Fruit fly (Drosophila melanogaster) whole organism, embryonic: ENCODE measurements around the gene CG14644.

Experiments used
- Awh ChIP-seq: fragments of 200-800 bp; sonication (Bioruptor generic); IDR thresholded peaks from 2 replicates; pipeline ENCODE4, ENCODE4 v1.3.6; 2022; ENCODE audit warnings: missing biosample characterization, missing genetic modification characterization
- Bteb2 ChIP-seq: fragments of 200-800 bp; sonication (Bioruptor generic); optimal IDR thresholded peaks from 2 replicates; lab custom pipeline; 2016; ENCODE audit warnings: missing biosample characterization, missing genetic modification characterization
- CG10267 ChIP-seq: fragments of 200-800 bp; sonication (Bioruptor generic); optimal IDR thresholded peaks from 2 replicates; lab custom pipeline; 2018; ENCODE audit warnings: missing biosample characterization, mild to moderate bottlenecking, missing genetic modification characterization, moderate library complexity
- CG10321 ChIP-seq: fragments of 200-800 bp; sonication (Bioruptor generic); IDR thresholded peaks from 2 replicates; pipeline ENCODE4 v1.3.6; 2022; ENCODE audit warnings: missing biosample characterization, missing genetic modification characterization
- CG10462 ChIP-seq: fragments of 200-800 bp; sonication (Bioruptor generic); optimal IDR thresholded peaks from 2 replicates; lab custom pipeline; 2016; ENCODE audit warnings: missing biosample characterization, missing genetic modification characterization
- CG11560 ChIP-seq: fragments of 200-800 bp; sonication (Bioruptor generic); IDR thresholded peaks from 3 replicates; pipeline ENCODE4 v1.3.6; 2022; ENCODE audit warnings: missing biosample characterization, missing genetic modification characterization
- CG11723 ChIP-seq: fragments of 200-800 bp; sonication (Bioruptor generic); optimal IDR thresholded peaks from 2 replicates; lab custom pipeline; 2017; ENCODE audit warnings: missing biosample characterization, mild to moderate bottlenecking, missing genetic modification characterization
- CG15514 ChIP-seq: fragments of 200-800 bp; sonication (Bioruptor generic); optimal IDR thresholded peaks from 3 replicates; lab custom pipeline; 2017; ENCODE audit warnings: missing biosample characterization, missing genetic modification characterization, mild to moderate bottlenecking, moderate library complexity, missing genetic modification reagents
- CG16813 ChIP-seq: fragments of 200-800 bp; sonication (Bioruptor generic); IDR thresholded peaks from 3 replicates; pipeline ENCODE4 v1.3.6; 2022; ENCODE audit warnings: missing biosample characterization, missing genetic modification characterization; ENCODE audit not compliant: partially characterized antibody
- CG16863 ChIP-seq: fragments of 200-800 bp; sonication (Bioruptor generic); optimal IDR thresholded peaks from 3 replicates; lab custom pipeline; 2016; ENCODE audit warnings: missing biosample characterization, missing genetic modification characterization
- CG17912 ChIP-seq: fragments of 200-800 bp; sonication (Bioruptor generic); optimal IDR thresholded peaks from 2 replicates; lab custom pipeline; 2018; ENCODE audit warnings: missing biosample characterization, mild to moderate bottlenecking, missing genetic modification characterization
- CG18011 ChIP-seq: fragments of 200-800 bp; sonication (Bioruptor generic); optimal IDR thresholded peaks from 2 replicates; lab custom pipeline; 2017; ENCODE audit warnings: missing biosample characterization, missing genetic modification characterization, mild to moderate bottlenecking, moderate library complexity, missing genotype
- CG30020 ChIP-seq: fragments of 200-800 bp; optimal IDR thresholded peaks from 2 replicates; lab custom pipeline; 2019; ENCODE audit warnings: missing biosample characterization, mild to moderate bottlenecking, missing genetic modification characterization, moderate library complexity
- CG6654 ChIP-seq: fragments of 200-800 bp; sonication (Bioruptor generic); optimal IDR thresholded peaks from 2 replicates; lab custom pipeline; 2017; ENCODE audit warnings: missing biosample characterization, mild to moderate bottlenecking, missing genetic modification characterization
- CG6683 ChIP-seq: fragments of 200-800 bp; sonication (Bioruptor generic); optimal IDR thresholded peaks from 2 replicates; lab custom pipeline; 2017; ENCODE audit warnings: missing biosample characterization, mild to moderate bottlenecking, missing genetic modification characterization, missing genetic modification reagents
- CG8089 ChIP-seq: fragments of 200-800 bp; sonication (Bioruptor generic); optimal IDR thresholded peaks from 3 replicates; lab custom pipeline; 2016; ENCODE audit warnings: missing biosample characterization, missing genetic modification characterization
- CG9609 ChIP-seq: fragments of 200-800 bp; sonication (Bioruptor generic); optimal IDR thresholded peaks from 3 replicates; lab custom pipeline; 2016; ENCODE audit warnings: missing biosample characterization, missing genetic modification characterization
- CrebB ChIP-seq: fragments of 200-800 bp; sonication (Bioruptor generic); optimal IDR thresholded peaks from 3 replicates; lab custom pipeline; 2018; ENCODE audit warnings: missing biosample characterization, mild to moderate bottlenecking, missing genetic modification characterization
- Eip74EF ChIP-seq, 2 experiments: fragments of 200-800 bp in 1 of 2; fragments of >200 bp in 1 of 2; sonication (Bioruptor generic) in 1 of 2; optimal IDR thresholded peaks; 2 replicates each; lab custom pipeline; 2017 to 2019; ENCODE audit warnings: missing biosample characterization in 2 of 2, missing genetic modification characterization in 2 of 2, mild to moderate bottlenecking in 1 of 2, moderate library complexity in 1 of 2
- HmgZ ChIP-seq: fragments of 200-800 bp; sonication (Bioruptor generic); optimal IDR thresholded peaks from 2 replicates; lab custom pipeline; 2018; ENCODE audit warnings: missing biosample characterization, mild to moderate bottlenecking, missing genetic modification characterization
- Hr39 ChIP-seq: fragments of >200 bp; optimal IDR thresholded peaks from 2 replicates; lab custom pipeline; 2017
- Hsf ChIP-seq: fragments of 200-800 bp; sonication (Bioruptor generic); optimal IDR thresholded peaks from 3 replicates; lab custom pipeline; 2016; ENCODE audit warnings: missing biosample characterization, missing genetic modification characterization
- Lhr ChIP-seq: fragments of 200-800 bp; sonication (Bioruptor generic); optimal IDR thresholded peaks from 3 replicates; lab custom pipeline; 2017; ENCODE audit warnings: mild to moderate bottlenecking, missing biosample characterization, missing genetic modification reagents, missing genetic modification characterization
- Lim3 ChIP-seq: fragments of 200-800 bp; sonication (Bioruptor generic); IDR thresholded peaks from 2 replicates; pipeline ENCODE4 v1.3.6; 2022; ENCODE audit warnings: missing biosample characterization, missing genetic modification characterization
- Meics ChIP-seq: fragments of 200-800 bp; sonication (Bioruptor generic); optimal IDR thresholded peaks from 2 replicates; lab custom pipeline; 2017; ENCODE audit warnings: missing biosample characterization, mild to moderate bottlenecking, missing genetic modification characterization
- NK7.1 ChIP-seq: fragments of 200-800 bp; sonication (Bioruptor generic); optimal IDR thresholded peaks from 3 replicates; lab custom pipeline; 2016; ENCODE audit warnings: missing biosample characterization, missing genetic modification characterization
- Neu2 ChIP-seq: fragments of 200-800 bp; sonication (Bioruptor generic); optimal IDR thresholded peaks from 3 replicates; lab custom pipeline; 2016; ENCODE audit warnings: missing biosample characterization, missing genetic modification characterization, borderline replicate concordance
- Scr ChIP-seq: fragments of 200-800 bp; sonication (Bioruptor generic); IDR thresholded peaks from 2 replicates; pipeline ENCODE4 v1.3.6; 2022; ENCODE audit warnings: missing biosample characterization, missing genetic modification characterization; ENCODE audit not compliant: partially characterized antibody
- Side ChIP-seq: fragments of 200-800 bp; sonication (Bioruptor generic); optimal IDR thresholded peaks from 2 replicates; lab custom pipeline; 2016; ENCODE audit warnings: missing biosample characterization, missing genetic modification characterization
- Sin3A ChIP-seq: fragments of >200 bp; optimal IDR thresholded peaks from 2 replicates; lab custom pipeline; 2018
- Spps ChIP-seq: fragments of 200-800 bp; sonication (Bioruptor generic); optimal IDR thresholded peaks from 2 replicates; lab custom pipeline; 2018; ENCODE audit warnings: missing biosample characterization, mild to moderate bottlenecking, missing genetic modification characterization
- Sry-β ChIP-seq: fragments of 200-800 bp; sonication (Bioruptor generic); optimal IDR thresholded peaks from 2 replicates; lab custom pipeline; 2018; ENCODE audit warnings: missing biosample characterization, mild to moderate bottlenecking, missing genetic modification characterization, moderate library complexity
- Trl ChIP-seq, 3 experiments: fragments of >200 bp in 2 of 3; fragments of 200-800 bp in 1 of 3; sonication (Bioruptor generic) in 1 of 3; optimal IDR thresholded peaks; 2 replicates in 1 of 3; 3 replicates in 2 of 3; lab custom pipeline; 2016 to 2017; ENCODE audit warnings: missing biosample characterization in 1 of 3, missing genetic modification characterization in 1 of 3
- bowl ChIP-seq: fragments of 200-800 bp; sonication (Bioruptor generic); IDR thresholded peaks from 2 replicates; pipeline ENCODE4 v1.3.6; 2022; ENCODE audit warnings: missing biosample characterization, missing genetic modification characterization
- caup ChIP-seq: fragments of 200-800 bp; sonication (Bioruptor generic); optimal IDR thresholded peaks from 3 replicates; lab custom pipeline; 2017; ENCODE audit warnings: missing biosample characterization, mild to moderate bottlenecking, missing genetic modification characterization, moderate library complexity; ENCODE audit not compliant: severe bottlenecking
- dysf ChIP-seq: fragments of 200-800 bp; sonication (Bioruptor generic); IDR thresholded peaks from 3 replicates; pipeline ENCODE4 v1.3.6; 2022; ENCODE audit warnings: missing biosample characterization, missing genetic modification characterization
- emc ChIP-seq: fragments of 200-800 bp; sonication (Bioruptor generic); optimal IDR thresholded peaks from 2 replicates; lab custom pipeline; 2016; ENCODE audit warnings: missing biosample characterization, missing genetic modification characterization
- en ChIP-seq: fragments of 200-800 bp; sonication (Bioruptor generic); optimal IDR thresholded peaks from 2 replicates; lab custom pipeline; 2016; ENCODE audit warnings: missing biosample characterization, missing genetic modification characterization
- fd64A ChIP-seq: fragments of 200-800 bp; sonication (Bioruptor generic); optimal IDR thresholded peaks from 3 replicates; lab custom pipeline; 2018; ENCODE audit warnings: missing biosample characterization, mild to moderate bottlenecking, missing genetic modification characterization
- hkb ChIP-seq, 2 experiments: fragments of 200-800 bp in 1 of 2; fragments of >200 bp in 1 of 2; sonication (Bioruptor generic) in 1 of 2; IDR thresholded peaks in 1 of 2; optimal IDR thresholded peaks in 1 of 2; 2 replicates each; pipeline versions ENCODE4 v1.3.6 to Lab custom; 2017 to 2022; ENCODE audit warnings: missing biosample characterization in 1 of 2, missing genetic modification characterization in 1 of 2
- kah ChIP-seq: fragments of 200-800 bp; sonication (Bioruptor generic); optimal IDR thresholded peaks from 2 replicates; lab custom pipeline; 2018; ENCODE audit warnings: missing biosample characterization, mild to moderate bottlenecking, missing genetic modification characterization
- otp ChIP-seq: fragments of 200-800 bp; sonication (Bioruptor generic); IDR thresholded peaks from 3 replicates; pipeline ENCODE4, ENCODE4 v1.3.6; 2022; ENCODE audit warnings: missing biosample characterization, missing genetic modification characterization
- pan ChIP-seq, 4 experiments: fragments of >200 bp in 3 of 4; fragments of 200-800 bp in 1 of 4; sonication (Bioruptor generic) in 1 of 4; optimal IDR thresholded peaks in 3 of 4; IDR thresholded peaks in 1 of 4; 2 replicates each; pipeline versions ENCODE4 v1.3.6 to Lab custom; 2017 to 2022; ENCODE audit warnings: missing biosample characterization in 2 of 4, missing genetic modification characterization in 2 of 4, mixed read lengths in 1 of 4
- repo ChIP-seq: fragments of 200-800 bp; sonication (Bioruptor generic); optimal IDR thresholded peaks from 2 replicates; lab custom pipeline; 2016; ENCODE audit warnings: missing biosample characterization, missing genetic modification characterization
- sc ChIP-seq, 3 experiments: fragments of >200 bp in 2 of 3; fragments of 200-800 bp in 1 of 3; sonication (Bioruptor generic) in 1 of 3; optimal IDR thresholded peaks; 2 replicates in 2 of 3; 3 replicates in 1 of 3; lab custom pipeline; 2017; ENCODE audit warnings: mild to moderate bottlenecking in 1 of 3, missing biosample characterization in 1 of 3, missing genetic modification characterization in 1 of 3, missing genetic modification reagents in 1 of 3
- stwl ChIP-seq: fragments of 200-800 bp; sonication (Bioruptor generic); optimal IDR thresholded peaks from 3 replicates; lab custom pipeline; 2018; ENCODE audit warnings: missing biosample characterization, mild to moderate bottlenecking, missing genetic modification characterization, moderate library complexity
- z ChIP-seq: fragments of 200-800 bp; sonication (Bioruptor generic); IDR thresholded peaks from 3 replicates; pipeline ENCODE4 v1.3.6; 2022; ENCODE audit warnings: missing biosample characterization, missing genetic modification characterization
- zen ChIP-seq: fragments of 200-800 bp; sonication (Bioruptor generic); optimal IDR thresholded peaks from 3 replicates; lab custom pipeline; 2018; ENCODE audit warnings: missing biosample characterization, mild to moderate bottlenecking, missing genetic modification characterization, moderate library complexity

CG14644 gene

DNA sequence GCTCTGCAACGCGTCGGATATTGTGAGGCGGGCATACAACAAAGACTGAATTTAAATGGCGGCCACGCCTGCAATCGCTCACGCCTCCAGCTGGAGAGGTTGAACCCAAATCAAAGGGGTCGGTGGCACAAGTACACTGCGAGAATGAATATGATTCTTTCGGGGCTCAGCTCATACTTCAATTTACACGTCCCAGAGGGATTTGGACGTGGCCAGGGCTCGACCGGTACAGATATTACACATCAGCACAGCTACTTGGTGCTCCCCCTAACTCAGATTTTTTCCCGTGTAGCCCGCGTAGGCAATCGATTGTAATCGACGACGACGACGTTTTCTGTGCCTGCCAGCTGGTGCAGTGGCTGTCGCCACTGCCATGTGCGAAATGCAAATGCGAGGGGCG lies 38.8 kb downstream of the CG14644 start (continued):
- TF ChIP-seq sc (optimal IDR thresholded peaks at IDR 0.05; lab: Kevin White, UChicago), result no peak
- TF ChIP-seq sc (GFP tag; optimal IDR thresholded peaks at IDR 0.05; lab: Kevin White, UChicago), result peak; percentile 65
- TF ChIP-seq CG8089 (GFP tag; lab: Kevin White, UChicago), result peak; percentile 77
- TF ChIP-seq Eip74EF (GFP tag; optimal IDR thresholded peaks at IDR 0.05; lab: Kevin White, UChicago), result peak in 1 of 2 experiments; percentile 53
- peak; percentile 8 for TF ChIP-seq CG10462 (GFP tag; lab: Kevin White, UChicago)
- peak; percentile 74 for TF ChIP-seq CG16863
- TF ChIP-seq CG9609 (GFP tag; lab: Kevin White, UChicago), result peak; percentile 70
- TF ChIP-seq CG18011 (GFP tag; lab: Kevin White, UChicago), result peak; percentile 18
- peak; percentile 66 for TF ChIP-seq CG10321 (GFP tag; lab: Robert Waterston, UW)
- TF ChIP-seq CG16813 (GFP tag; lab: Robert Waterston, UW), result no peak
- peak; percentile 29 for TF ChIP-seq emc (GFP tag; lab: Kevin White, UChicago)
- TF ChIP-seq Spps (tag; lab: Kevin White, UChicago), result peak; percentile 3
- peak; percentile 68; the same call in 2 of the 3 replicates for TF ChIP-seq CG11560 (tag; lab: Robert Waterston, UW)
- TF ChIP-seq Hsf (GFP tag; lab: Kevin White, UChicago), result peak; percentile 71
- TF ChIP-seq fd64A (GFP tag; lab: Kevin White, UChicago), result peak; percentile 35
- TF ChIP-seq Sry-β (GFP tag; lab: Kevin White, UChicago), result no peak
- TF ChIP-seq Lim3 (GFP tag; lab: Robert Waterston, UW), result peak; percentile 53; the same call in 1 of the 2 replicates
- peak; percentile 91 for TF ChIP-seq dysf (GFP tag; lab: Robert Waterston, UW)
- no peak for TF ChIP-seq Sin3A (lab: Kevin White, UChicago)
- TF ChIP-seq stwl, result no peak
- peak; percentile 90 for TF ChIP-seq Awh (GFP tag; lab: Robert Waterston, UW)
- TF ChIP-seq z, result 0 out of 3 replicates have a peak, but pooled peaks have one; percentile 51
- peak; percentile 83 for TF ChIP-seq otp
- TF ChIP-seq Side (GFP tag; lab: Kevin White, UChicago), result peak; percentile 69
- peak; percentile 26 for TF ChIP-seq CG10267 (tag; lab: Kevin White, UChicago)
- TF ChIP-seq CG30020, result no peak
- TF ChIP-seq CG6654, result peak; percentile 55
- peak; percentile 48 for TF ChIP-seq CG15514 (GFP tag; lab: Kevin White, UChicago)
- no peak for TF ChIP-seq Hr39
- TF ChIP-seq bowl (GFP tag; lab: Robert Waterston, UW), result peak; percentile 64; the same call in 1 of the 2 replicates
- TF ChIP-seq en, result peak; percentile 46
- peak; percentile 45 for TF ChIP-seq HmgZ
- TF ChIP-seq CrebB (tag; lab: Kevin White, UChicago), result peak; percentile 51
- no peak for TF ChIP-seq pan (optimal IDR thresholded peaks at IDR 0.05; lab: Kevin White, UChicago)
- TF ChIP-seq pan (GFP tag; optimal IDR thresholded peaks at IDR 0.05 in 1 of 2, IDR thresholded peaks at IDR 0.05 in 1 of 2), result peak in 1 of 2 experiments; percentile 92
- TF ChIP-seq kah (GFP tag; lab: Kevin White, UChicago), result peak; percentile 56
- TF ChIP-seq hkb (optimal IDR thresholded peaks at IDR 0.05; lab: Kevin White, UChicago), result no peak
- TF ChIP-seq hkb (GFP tag; IDR thresholded peaks at IDR 0.05; lab: Robert Waterston, UW), result peak; percentile 92
- no peak for TF ChIP-seq Neu2 (GFP tag; lab: Kevin White, UChicago)
- no peak for TF ChIP-seq Scr (GFP tag; lab: Robert Waterston, UW)
- TF ChIP-seq zen (tag; lab: Kevin White, UChicago), result peak; percentile 35
- peak; percentile 47 for TF ChIP-seq NK7.1 (GFP tag; lab: Kevin White, UChicago)
- TF ChIP-seq CG17912 (GFP tag; lab: Kevin White, UChicago), result no peak
- TF ChIP-seq Trl (optimal IDR thresholded peaks at IDR 0.05; lab: Kevin White, UChicago), result no peak
- TF ChIP-seq Trl (GFP tag; optimal IDR thresholded peaks at IDR 0.05; lab: Kevin White, UChicago), result peak; percentile 64
- TF ChIP-seq CG11723 (GFP tag; lab: Kevin White, UChicago), result peak; percentile 69
- TF ChIP-seq Bteb2, result peak; percentile 32
- peak; percentile 57 for TF ChIP-seq Meics
- peak; percentile 67 for TF ChIP-seq repo
- TF ChIP-seq CG6683 (GFP tag; lab: Kevin White, UChicago), result no peak
- peak; percentile 60 for TF ChIP-seq caup (GFP tag; lab: Kevin White, UChicago)
- TF ChIP-seq Lhr, result peak; percentile 29
